Fruit fly (Drosophila melanogaster) S2 (cell line): ENCODE results near the gene CG5715.

Source experiments
- CG8478 ChIP-seq: fragments of >200 bp; optimal IDR thresholded peaks from 2 replicates; lab custom pipeline; 2018
- CTCF ChIP-seq, 2 experiments: fragments of >200 bp; optimal IDR thresholded peaks; 2 replicates each; lab custom pipeline; 2018

- TF ChIP-seq CG8478 (lab: Kevin White, UChicago) (no peak), CTCF (optimal IDR thresholded peaks at IDR 0.05; lab: Kevin White, UChicago) (no peak)
Observed at dm6 chr3R:24270578-24270977, 23.6 kb downstream of the CG5715 start.
